Fruit fly (Drosophila melanogaster) whole organism, adult: ENCODE measurements around the gene CG14219.

Source experiments
- CG11617 ChIP-seq: fragments of 200-800 bp; sonication (Bioruptor generic); optimal IDR thresholded peaks from 2 replicates; lab custom pipeline; 2017; ENCODE audit warnings: mild to moderate bottlenecking, missing biosample characterization, missing genetic modification reagents, missing genetic modification characterization
- CG12768 ChIP-seq: fragments of 200-800 bp; sonication (Bioruptor generic); optimal IDR thresholded peaks from 2 replicates; lab custom pipeline; 2017; ENCODE audit warnings: missing biosample characterization, missing genetic modification characterization, mild to moderate bottlenecking, moderate library complexity, missing genetic modification reagents
- CG14711 ChIP-seq: fragments of 200-800 bp; sonication (Bioruptor generic); optimal IDR thresholded peaks from 2 replicates; lab custom pipeline; 2018; ENCODE audit warnings: missing biosample characterization, mild to moderate bottlenecking, missing genetic modification characterization, moderate library complexity
- CG1620 ChIP-seq: fragments of 200-800 bp; sonication (Bioruptor generic); optimal IDR thresholded peaks from 2 replicates; lab custom pipeline; 2016; ENCODE audit warnings: missing biosample characterization, missing genetic modification characterization
- CG33017 ChIP-seq: fragments of 200-800 bp; sonication (Bioruptor generic); optimal IDR thresholded peaks from 2 replicates; lab custom pipeline; 2018; ENCODE audit warnings: missing biosample characterization, mild to moderate bottlenecking, missing genetic modification characterization, moderate library complexity
- CG5204 ChIP-seq: fragments of 200-800 bp; sonication (Bioruptor generic); optimal IDR thresholded peaks from 2 replicates; lab custom pipeline; 2016; ENCODE audit warnings: missing biosample characterization, missing genetic modification characterization
- CG7045 ChIP-seq: fragments of 200-800 bp; sonication (Bioruptor generic); optimal IDR thresholded peaks from 2 replicates; lab custom pipeline; 2017; ENCODE audit warnings: missing biosample characterization, mild to moderate bottlenecking, missing genetic modification characterization
- CG7101 ChIP-seq: fragments of 200-800 bp; sonication (Bioruptor generic); optimal IDR thresholded peaks from 2 replicates; lab custom pipeline; 2018; ENCODE audit warnings: missing biosample characterization, mild to moderate bottlenecking, missing genetic modification characterization, moderate library complexity
- Clk ChIP-seq: fragments of 200-800 bp; sonication (Bioruptor generic); optimal IDR thresholded peaks from 2 replicates; lab custom pipeline; 2017; ENCODE audit warnings: missing biosample characterization, missing genetic modification characterization
- Crg-1 ChIP-seq: fragments of 200-800 bp; sonication (Bioruptor generic); optimal IDR thresholded peaks from 2 replicates; lab custom pipeline; 2016; ENCODE audit warnings: missing biosample characterization, missing genetic modification characterization
- Hr96 ChIP-seq: fragments of 200-800 bp; sonication (Bioruptor generic); optimal IDR thresholded peaks from 2 replicates; lab custom pipeline; 2016; ENCODE audit warnings: missing biosample characterization, missing genetic modification characterization
- Mnt ChIP-seq: fragments of 200-800 bp; sonication (Bioruptor generic); optimal IDR thresholded peaks from 2 replicates; lab custom pipeline; 2016; ENCODE audit warnings: missing biosample characterization, mild to moderate bottlenecking, missing genetic modification characterization
- bab1 ChIP-seq: fragments of 200-800 bp; sonication (Bioruptor generic); optimal IDR thresholded peaks from 3 replicates; lab custom pipeline; 2019; ENCODE audit warnings: missing biosample characterization, mild to moderate bottlenecking, missing genetic modification characterization, moderate library complexity
- cic ChIP-seq: fragments of 200-800 bp; sonication (Bioruptor generic); optimal IDR thresholded peaks from 2 replicates; lab custom pipeline; 2017; ENCODE audit warnings: missing biosample characterization, mild to moderate bottlenecking, missing genetic modification characterization, moderate library complexity
- cnc ChIP-seq, 2 experiments: fragments of >200 bp; optimal IDR thresholded peaks; 2 replicates each; lab custom pipeline; 2017
- kay ChIP-seq: fragments of 200-800 bp; sonication (Bioruptor generic); peaks from one replicate; lab custom pipeline; 2016; ENCODE audit warnings: missing biosample characterization, missing genetic modification characterization, borderline replicate concordance
- ovo ChIP-seq: fragments of 200-800 bp; sonication (Bioruptor generic); optimal IDR thresholded peaks from 2 replicates; lab custom pipeline; 2016; ENCODE audit warnings: missing biosample characterization, missing genetic modification characterization
- pad ChIP-seq: fragments of 200-800 bp; sonication (Bioruptor generic); optimal IDR thresholded peaks from 3 replicates; lab custom pipeline; 2017; ENCODE audit warnings: missing biosample characterization, missing genetic modification characterization, mild to moderate bottlenecking, moderate library complexity, missing genetic modification reagents
- tj ChIP-seq: fragments of 200-800 bp; sonication (Bioruptor generic); optimal IDR thresholded peaks from 3 replicates; lab custom pipeline; 2017; ENCODE audit warnings: missing biosample characterization, mild to moderate bottlenecking, missing genetic modification characterization, moderate library complexity
- toe ChIP-seq: fragments of 200-800 bp; sonication (Bioruptor generic); optimal IDR thresholded peaks from 2 replicates; lab custom pipeline; 2016; ENCODE audit warnings: missing biosample characterization, missing genetic modification characterization

Gene CG14219

DNA sequence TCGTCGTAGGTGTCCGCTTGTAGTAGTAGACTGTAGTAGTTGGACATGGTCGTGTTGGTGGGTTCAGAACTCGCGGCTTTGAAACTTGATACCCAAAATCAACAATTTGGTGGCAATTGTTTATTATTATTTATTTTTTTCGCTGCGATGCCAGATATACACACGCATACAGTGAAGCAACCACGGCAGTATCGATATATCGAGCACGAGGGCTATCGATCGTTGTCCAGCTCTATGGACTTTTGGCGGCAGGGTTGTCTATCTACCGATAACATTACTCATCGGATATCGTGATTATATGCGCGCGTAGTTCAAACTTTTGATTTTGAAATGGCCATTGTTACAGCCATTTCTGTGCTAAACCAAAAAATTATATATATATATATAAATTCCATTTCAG lies 11.7 kb upstream of the CG14219 start, which contains the start of gene CG14220:
TSS of gene CG14220 (minus strand) at position 208 of the 400 bp plus-strand sequence.
- TF ChIP-seq CG1620 (GFP tag; lab: Kevin White, UChicago) (peak; percentile 8), CG33017 (tag; lab: Kevin White, UChicago) (no peak), cnc (optimal IDR thresholded peaks at IDR 0.05; lab: Kevin White, UChicago) (no peak), toe (GFP tag; lab: Kevin White, UChicago) (no peak), Crg-1 (peak; percentile 23), CG14711 (tag; lab: Kevin White, UChicago) (peak; percentile 94), tj (GFP tag; lab: Kevin White, UChicago) (peak; percentile 42), cic (peak; percentile 29), ovo (GFP tag; lab: Kevin White, UChicago) (peak; percentile 10), Mnt (GFP tag; lab: Kevin White, UChicago) (peak; percentile 57), bab1 (peak; percentile 49), pad (GFP tag; lab: Kevin White, UChicago) (peak; percentile 11), CG7101 (tag; lab: Kevin White, UChicago) (peak; percentile 36)

DNA sequence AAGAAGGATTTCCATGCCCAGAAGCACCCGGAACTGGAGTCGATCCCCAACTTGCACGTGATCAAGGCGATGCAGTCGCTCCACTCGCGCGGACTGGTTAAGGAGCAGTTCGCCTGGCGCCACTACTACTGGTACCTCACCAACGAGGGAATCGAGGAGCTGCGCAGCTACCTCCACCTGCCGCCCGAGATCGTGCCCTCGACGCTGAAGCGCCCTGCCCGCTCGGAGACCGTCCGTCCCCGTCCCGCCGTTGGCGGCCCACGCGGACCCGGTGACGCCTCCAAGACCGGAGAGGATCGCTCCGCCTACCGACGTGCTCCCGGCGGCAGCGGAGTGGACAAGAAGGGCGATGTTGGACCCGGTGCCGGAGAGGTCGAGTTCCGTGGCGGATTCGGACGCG lies 8.5 kb upstream of the CG14219 start:
- no peak for TF ChIP-seq CG7101 (tag; lab: Kevin White, UChicago)
- no peak for TF ChIP-seq CG7045 (GFP tag; lab: Kevin White, UChicago)
- TF ChIP-seq CG14711 (tag; lab: Kevin White, UChicago), result no peak
- TF ChIP-seq cnc (optimal IDR thresholded peaks at IDR 0.05; lab: Kevin White, UChicago), result no peak
- TF ChIP-seq Mnt (GFP tag; lab: Kevin White, UChicago), result no peak
- TF ChIP-seq CG1620 (GFP tag; lab: Kevin White, UChicago), result no peak
- TF ChIP-seq CG5204 (GFP tag; lab: Kevin White, UChicago), result no peak
- TF ChIP-seq Hr96 (GFP tag; lab: Kevin White, UChicago), result no peak
- no peak for TF ChIP-seq CG12768 (GFP tag; lab: Kevin White, UChicago)
- no peak for TF ChIP-seq toe (GFP tag; lab: Kevin White, UChicago)
- TF ChIP-seq tj (GFP tag; lab: Kevin White, UChicago), result no peak
- no peak for TF ChIP-seq Clk (GFP tag; lab: Kevin White, UChicago)
- TF ChIP-seq Crg-1, result no peak
- TF ChIP-seq ovo (GFP tag; lab: Kevin White, UChicago), result no peak
- no peak for TF ChIP-seq kay

DNA sequence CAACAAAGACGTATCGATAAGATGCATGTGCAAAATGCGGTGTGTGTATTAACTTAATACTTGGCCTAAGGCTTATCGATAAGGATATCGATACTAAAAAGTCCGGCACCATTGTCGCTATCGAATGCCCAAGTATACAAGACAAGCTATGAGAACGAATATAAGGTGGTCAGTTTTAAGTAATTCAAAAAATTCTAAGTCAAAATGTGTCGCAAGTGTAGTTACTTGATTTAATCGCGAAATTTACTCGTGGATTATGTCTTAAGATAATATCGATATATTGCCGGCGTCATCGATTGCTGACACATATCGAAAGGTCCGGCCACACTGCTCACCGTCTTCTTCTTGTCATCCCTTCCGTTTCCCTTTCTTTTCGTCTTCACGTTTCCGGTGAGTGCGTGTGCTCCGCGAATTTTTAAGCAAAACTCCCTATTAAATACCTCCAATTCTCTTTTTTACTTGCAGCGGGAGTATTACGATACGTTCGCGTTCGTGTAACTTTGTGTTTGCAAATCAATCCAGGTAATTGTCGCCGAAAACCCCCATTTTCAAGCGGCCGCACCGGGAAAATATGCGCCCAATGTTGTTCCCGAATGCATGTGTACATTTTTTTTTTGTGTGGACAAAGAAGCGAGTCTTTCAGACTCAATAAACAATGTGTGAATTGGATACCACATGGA lies 7.9 kb upstream of the CG14219 start, which contains the start of gene RpS10b:
TSS of gene RpS10b (plus strand) at position 348 of the 680 bp plus-strand sequence.
- TF ChIP-seq CG11617 (GFP tag; lab: Kevin White, UChicago) (peak; percentile 98), CG1620 (GFP tag; lab: Kevin White, UChicago) (peak; percentile 98), kay (peak; percentile 58), Clk (GFP tag; lab: Kevin White, UChicago) (peak; percentile 34), CG7101 (tag; lab: Kevin White, UChicago) (peak; percentile 95), ovo (GFP tag; lab: Kevin White, UChicago) (peak; percentile 97), CG5204 (GFP tag; lab: Kevin White, UChicago) (peak; percentile 85), CG7045 (GFP tag; lab: Kevin White, UChicago) (peak; percentile 82), tj (GFP tag; lab: Kevin White, UChicago) (peak; percentile 88), Hr96 (GFP tag; lab: Kevin White, UChicago) (peak; percentile 95), cnc (optimal IDR thresholded peaks at IDR 0.05; lab: Kevin White, UChicago) (no peak), cic (peak; percentile 34), Mnt (GFP tag; lab: Kevin White, UChicago) (peak; percentile 96), CG14711 (tag; lab: Kevin White, UChicago) (peak; percentile 70), Crg-1 (peak; percentile 98), bab1 (peak; percentile 96), toe (GFP tag; lab: Kevin White, UChicago) (peak; percentile 77), pad (GFP tag; lab: Kevin White, UChicago) (peak; percentile 86), CG12768 (GFP tag; lab: Kevin White, UChicago) (peak; percentile 79), CG33017 (tag; lab: Kevin White, UChicago) (peak; percentile 78)

DNA sequence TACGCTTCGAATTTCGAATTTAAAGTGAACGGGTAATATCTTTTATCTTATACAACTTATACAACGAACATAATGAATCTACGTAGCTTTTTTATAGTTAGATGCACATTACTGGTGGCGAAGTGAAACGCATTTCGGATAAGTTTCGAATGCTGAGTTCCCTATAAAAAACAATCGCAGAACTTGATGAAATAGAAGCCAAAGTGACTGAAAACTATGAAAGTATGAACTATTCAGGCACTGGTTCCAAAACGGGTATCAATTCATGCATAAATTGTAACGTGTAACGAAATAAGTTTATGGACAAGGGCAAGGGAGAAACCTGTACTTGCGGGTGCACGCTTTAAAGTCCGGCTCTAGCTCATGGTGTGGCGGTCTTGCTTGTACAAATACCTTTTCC lies 5.9 kb upstream of the CG14219 start:
- TF ChIP-seq kay (no peak), CG5204 (GFP tag; lab: Kevin White, UChicago) (no peak), pad (GFP tag; lab: Kevin White, UChicago) (no peak), Crg-1 (no peak), CG11617 (GFP tag; lab: Kevin White, UChicago) (no peak), tj (GFP tag; lab: Kevin White, UChicago) (no peak), CG12768 (GFP tag; lab: Kevin White, UChicago) (no peak), cic (no peak), Mnt (GFP tag; lab: Kevin White, UChicago) (no peak), cnc (optimal IDR thresholded peaks at IDR 0.05; lab: Kevin White, UChicago) (no peak), toe (GFP tag; lab: Kevin White, UChicago) (no peak), CG7045 (GFP tag; lab: Kevin White, UChicago) (no peak), ovo (GFP tag; lab: Kevin White, UChicago) (no peak)

DNA sequence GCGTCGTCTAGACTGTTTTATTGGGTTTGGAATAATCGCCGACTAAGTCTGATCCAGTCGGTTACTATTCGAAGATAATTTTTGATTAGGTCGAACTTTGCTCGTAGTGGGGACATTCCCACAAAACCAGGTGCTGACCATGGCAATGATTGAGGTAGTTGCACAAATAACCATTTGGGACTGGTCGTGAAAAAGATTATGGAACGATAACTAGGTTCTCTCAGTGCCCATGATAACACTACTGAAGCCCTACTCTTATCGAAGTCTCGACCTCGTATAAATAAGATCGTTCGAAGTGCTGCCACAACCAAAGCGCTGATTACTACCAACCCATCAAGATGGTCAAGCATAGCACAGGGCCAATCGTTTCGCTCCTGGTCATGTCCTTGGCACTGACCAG lies 2.3 kb upstream of the CG14219 start, which contains the start of gene CG14205:
TSS of gene CG14205 (plus strand) at position 301 of the 400 bp plus-strand sequence.
- TF ChIP-seq CG7045 (GFP tag; lab: Kevin White, UChicago) (no peak), Mnt (GFP tag; lab: Kevin White, UChicago) (no peak), ovo (GFP tag; lab: Kevin White, UChicago) (no peak), CG11617 (GFP tag; lab: Kevin White, UChicago) (no peak), CG1620 (GFP tag; lab: Kevin White, UChicago) (no peak), kay (no peak), CG7101 (tag; lab: Kevin White, UChicago) (no peak), CG12768 (GFP tag; lab: Kevin White, UChicago) (no peak), CG33017 (tag; lab: Kevin White, UChicago) (no peak), Clk (GFP tag; lab: Kevin White, UChicago) (no peak), cic (no peak), pad (GFP tag; lab: Kevin White, UChicago) (no peak), tj (GFP tag; lab: Kevin White, UChicago) (no peak)
